Worm (Caenorhabditis elegans) whole organism, L4/young adult: ENCODE measurements around the gene M05D6.2.
A peak's percentile ranks its signal among the peaks of the same experiment; 100 is the strongest.

Experiments
- W03F9.2 ChIP-seq: fragments of 150-350 bp; optimal IDR thresholded peaks from 2 replicates; lab custom pipeline; 2014; ENCODE audit warnings: missing biosample characterization, missing genetic modification characterization
- dao-5 ChIP-seq: sonication (generic microtip); optimal IDR thresholded peaks from 2 replicates; lab custom pipeline; 2016; ENCODE audit warnings: missing genotype, missing genetic modification characterization, moderate library complexity, missing compliant biosample characterization
- him-1 ChIP-seq: sonication (generic microtip); optimal IDR thresholded peaks from 2 replicates; lab custom pipeline; 2016; ENCODE audit warnings: missing genotype, missing genetic modification reagents, missing genetic modification characterization, missing compliant biosample characterization

The M05D6.2 gene

ce11 chrII:8444007-8444406 lies 23.9 kb upstream of the M05D6.2 start, which contains the start of gene evl-20:
TSS of gene evl-20 (plus strand) at chrII:8444307.
- TF ChIP-seq him-1 (tag; lab: Kevin White, UChicago) (no peak), dao-5 (tag; lab: Kevin White, UChicago) (no peak), W03F9.2 (tag; lab: Kevin White, UChicago) (no peak)

ce11 chrII:8446731-8447130 lies 21.2 kb upstream of the M05D6.2 start, which contains the start of gene cut-3:
TSS of gene cut-3 (minus strand) at chrII:8446831.
- no peak for TF ChIP-seq dao-5 (tag; lab: Kevin White, UChicago)
- TF ChIP-seq him-1 (tag; lab: Kevin White, UChicago), result no peak
- TF ChIP-seq W03F9.2 (tag; lab: Kevin White, UChicago), result no peak

- no peak for TF ChIP-seq dao-5 (tag; lab: Kevin White, UChicago)
- TF ChIP-seq W03F9.2 (tag; lab: Kevin White, UChicago), result no peak
- no peak for TF ChIP-seq him-1 (tag; lab: Kevin White, UChicago)
Measured at ce11 chrII:8449660-8450118, 18.2 kb upstream of the M05D6.2 start, which contains the start of gene F22B5.4. TSS of gene F22B5.4 (plus strand) at chrII:8449710.

DNA sequence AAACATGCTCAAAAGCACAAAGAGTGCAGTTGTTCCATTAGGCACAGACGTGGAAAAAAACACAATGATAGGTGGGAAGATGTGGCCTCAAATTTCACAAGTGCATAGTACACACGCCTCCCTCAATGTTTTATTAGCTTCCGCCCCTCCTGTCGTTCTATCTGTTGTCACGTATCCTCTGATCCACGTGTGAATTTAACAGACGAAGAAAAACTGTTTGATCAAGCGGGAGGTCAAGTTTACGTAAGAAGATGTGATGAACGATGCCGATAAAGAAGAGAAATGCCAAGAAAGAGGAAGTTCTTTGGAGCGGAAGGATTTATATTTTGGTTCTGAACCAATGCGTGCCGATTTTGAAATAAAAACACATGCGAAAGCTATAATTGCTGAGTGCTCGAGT lies 17.2 kb upstream of the M05D6.2 start:
- no peak for TF ChIP-seq dao-5 (tag; lab: Kevin White, UChicago)
- TF ChIP-seq him-1 (tag; lab: Kevin White, UChicago), result no peak
- no peak for TF ChIP-seq W03F9.2 (tag; lab: Kevin White, UChicago)

- TF ChIP-seq him-1 (tag; lab: Kevin White, UChicago) (no peak), W03F9.2 (tag; lab: Kevin White, UChicago) (no peak), dao-5 (tag; lab: Kevin White, UChicago) (no peak)
Measured at ce11 chrII:8451425-8451824, 16.5 kb upstream of the M05D6.2 start.

- no peak for TF ChIP-seq dao-5 (tag; lab: Kevin White, UChicago)
Measured at ce11 chrII:8454513-8454912, 13.4 kb upstream of the M05D6.2 start, which contains the start of gene F22B5.5. TSS of gene F22B5.5 (minus strand) at chrII:8454613.

ce11 chrII:8456094-8456493 lies 11.8 kb upstream of the M05D6.2 start, which contains the start of gene F22B5.6:
TSS of gene F22B5.6 (minus strand) at chrII:8456194.
- TF ChIP-seq dao-5 (tag; lab: Kevin White, UChicago), result no peak
- TF ChIP-seq him-1 (tag; lab: Kevin White, UChicago), result no peak
- no peak for TF ChIP-seq W03F9.2 (tag; lab: Kevin White, UChicago)

- no peak for TF ChIP-seq him-1 (tag; lab: Kevin White, UChicago)
- no peak for TF ChIP-seq W03F9.2 (tag; lab: Kevin White, UChicago)
- no peak for TF ChIP-seq dao-5 (tag; lab: Kevin White, UChicago)
Measured at ce11 chrII:8456681-8457389, 11.1 kb upstream of the M05D6.2 start.

- TF ChIP-seq him-1 (tag; lab: Kevin White, UChicago) (no peak), dao-5 (tag; lab: Kevin White, UChicago) (no peak), W03F9.2 (tag; lab: Kevin White, UChicago) (no peak)
Measured at ce11 chrII:8457438-8457837, 10.5 kb upstream of the M05D6.2 start, which contains the start of gene zyg-9. TSS of gene zyg-9 (plus strand) at chrII:8457818.

- TF ChIP-seq W03F9.2 (tag; lab: Kevin White, UChicago), result peak; percentile 48
- TF ChIP-seq dao-5 (tag; lab: Kevin White, UChicago), result no peak
Measured at ce11 chrII:8464448-8464898, 3.4 kb upstream of the M05D6.2 start, which contains the start of gene fars-3. TSS of gene fars-3 (plus strand) at chrII:8464848.

- TF ChIP-seq W03F9.2 (tag; lab: Kevin White, UChicago) (no peak), him-1 (tag; lab: Kevin White, UChicago) (no peak)
Measured at ce11 chrII:8466874-8467273, 1.0 kb upstream of the M05D6.2 start, which contains the start of gene F22B5.10. TSS of gene F22B5.10 (plus strand) at chrII:8467174.

ce11 chrII:8471139-8471538 lies 3.2 kb downstream of the M05D6.2 start, which contains the start of gene M05D6.8:
TSS of gene M05D6.8 (minus strand) at chrII:8471239.
- TF ChIP-seq him-1 (tag; lab: Kevin White, UChicago), result no peak
- no peak for TF ChIP-seq dao-5 (tag; lab: Kevin White, UChicago)
- no peak for TF ChIP-seq W03F9.2 (tag; lab: Kevin White, UChicago)

- no peak for TF ChIP-seq W03F9.2 (tag; lab: Kevin White, UChicago)
- TF ChIP-seq dao-5 (tag; lab: Kevin White, UChicago), result no peak
- TF ChIP-seq him-1 (tag; lab: Kevin White, UChicago), result no peak
Measured at ce11 chrII:8472916-8473315, 5.0 kb downstream of the M05D6.2 start.
